Fruit fly (Drosophila melanogaster): ENCODE data around the gene CG17028.

CG17028 gene

dm6 chr3L:16011319-16012210 is 33.2 kb downstream of the CG17028 start, which contains the start of gene mib1 (continued):
- no peak for TF ChIP-seq CG4318 (GFP tag; optimal IDR thresholded peaks at IDR 0.05)
- TF ChIP-seq pdm3 (GFP tag; optimal IDR thresholded peaks at IDR 0.05), result no peak
- TF ChIP-seq ss (GFP tag; optimal IDR thresholded peaks at IDR 0.05), result peak; percentile 66 to 81
- no peak; the same call in 2 of the 3 replicates for TF ChIP-seq eg (GFP tag; IDR thresholded peaks at IDR 0.05)
- TF ChIP-seq CG11294 (GFP tag; IDR thresholded peaks at IDR 0.05), result no peak; the same call in 1 of the 2 replicates
- peak; percentile 44 for TF ChIP-seq CG7368 (GFP tag; optimal IDR thresholded peaks at IDR 0.05)
- TF ChIP-seq fd85E (GFP tag; optimal IDR thresholded peaks at IDR 0.05), result no peak
- peak; percentile 37 for TF ChIP-seq Blimp-1 (GFP tag; optimal IDR thresholded peaks at IDR 0.05)
- TF ChIP-seq CG6808 (GFP tag; optimal IDR thresholded peaks at IDR 0.05), result peak; percentile 66
- no peak for TF ChIP-seq dac (GFP tag; optimal IDR thresholded peaks at IDR 0.05)
- TF ChIP-seq Eip75B (GFP tag; optimal IDR thresholded peaks at IDR 0.05), result no peak
- peak; percentile 48 for TF ChIP-seq CG6163 (GFP tag; IDR thresholded peaks at IDR 0.05)
- TF ChIP-seq fkh (GFP tag; optimal IDR thresholded peaks at IDR 0.05), result peak; percentile 24
- peak; percentile 5 for TF ChIP-seq acj6 (GFP tag; optimal IDR thresholded peaks at IDR 0.05)
- TF ChIP-seq CG11902 (GFP tag; optimal IDR thresholded peaks at IDR 0.05), result no peak
- TF ChIP-seq CG6276 (GFP tag; optimal IDR thresholded peaks at IDR 0.05), result peak; percentile 19
- TF ChIP-seq spab (GFP tag; optimal IDR thresholded peaks at IDR 0.05), result peak; percentile 23
- TF ChIP-seq Ets21C (GFP tag; optimal IDR thresholded peaks at IDR 0.05), result no peak
- TF ChIP-seq Eip93F (GFP tag; optimal IDR thresholded peaks at IDR 0.05), result no peak
- TF ChIP-seq CG3032 (tag; optimal IDR thresholded peaks at IDR 0.05), result no peak
- TF ChIP-seq Ets96B (tag; optimal IDR thresholded peaks at IDR 0.05), result no peak
- TF ChIP-seq esn (GFP tag; optimal IDR thresholded peaks at IDR 0.05), result no peak

- TF ChIP-seq Sox102F (GFP tag; optimal IDR thresholded peaks at IDR 0.05), result no peak
- TF ChIP-seq svp (GFP tag), result peak; percentile 11
Observed at dm6 chr3L:16012315-16012950, 34.1 kb downstream of the CG17028 start.

- peak; percentile 78 for TF ChIP-seq Eip78C (GFP tag)
- TF ChIP-seq fkh (GFP tag; optimal IDR thresholded peaks at IDR 0.05), result no peak
- no peak for TF ChIP-seq CG4318 (GFP tag; optimal IDR thresholded peaks at IDR 0.05)
- TF ChIP-seq CG32006 (GFP tag; optimal IDR thresholded peaks at IDR 0.05), result peak; percentile 51
- TF ChIP-seq acj6 (GFP tag; optimal IDR thresholded peaks at IDR 0.05), result peak; percentile 17
- TF ChIP-seq OdsH (GFP tag; optimal IDR thresholded peaks at IDR 0.05), result peak; percentile 24
- TF ChIP-seq svp (GFP tag), result peak; percentile 29
- TF ChIP-seq CG34406 (GFP tag; optimal IDR thresholded peaks at IDR 0.05), result peak; percentile 20
- no peak for TF ChIP-seq CG11902 (GFP tag; optimal IDR thresholded peaks at IDR 0.05)
- peak; percentile 14 for TF ChIP-seq CG3032 (tag; optimal IDR thresholded peaks at IDR 0.05)
- peak; percentile 9 for TF ChIP-seq Ets96B (tag; optimal IDR thresholded peaks at IDR 0.05)
- no peak for TF ChIP-seq fd85E (GFP tag; optimal IDR thresholded peaks at IDR 0.05)
- TF ChIP-seq CG11762 (GFP tag; optimal IDR thresholded peaks at IDR 0.05; ENCODE audit: insufficient read depth), result no peak
- no peak for TF ChIP-seq Hr39 (GFP tag; optimal IDR thresholded peaks at IDR 0.05)
- TF ChIP-seq achi (GFP tag; optimal IDR thresholded peaks at IDR 0.05), result peak; percentile 8
- no peak for TF ChIP-seq CG6854 (GFP tag; optimal IDR thresholded peaks at IDR 0.05)
- no peak for TF ChIP-seq Ets21C (GFP tag; optimal IDR thresholded peaks at IDR 0.05)
- TF ChIP-seq CG6276 (GFP tag; optimal IDR thresholded peaks at IDR 0.05), result no peak
- TF ChIP-seq CG15336 (GFP tag; IDR thresholded peaks at IDR 0.05), result peak; percentile 41
- peak in 1 of 2 experiments; percentile 1 for TF ChIP-seq salr (GFP tag; optimal IDR thresholded peaks at IDR 0.05)
- no peak for TF ChIP-seq Blimp-1 (GFP tag; optimal IDR thresholded peaks at IDR 0.05)
- no peak for TF ChIP-seq cyc (GFP tag; optimal IDR thresholded peaks at IDR 0.05)
- TF ChIP-seq esn (GFP tag; optimal IDR thresholded peaks at IDR 0.05), result peak; percentile 13
- peak; percentile 28 for TF ChIP-seq CG3919 (GFP tag; optimal IDR thresholded peaks at IDR 0.05)
- 0 out of 3 replicates have a peak, but pooled peaks have one; percentile 14 for TF ChIP-seq CG6163 (GFP tag; IDR thresholded peaks at IDR 0.05)
Observed at dm6 chr3L:16013198-16013982, 35.1 kb downstream of the CG17028 start.
